Worm (Caenorhabditis elegans): Measurements from ENCODE around the gene B0524.3.

B0524.3 gene

DNA sequence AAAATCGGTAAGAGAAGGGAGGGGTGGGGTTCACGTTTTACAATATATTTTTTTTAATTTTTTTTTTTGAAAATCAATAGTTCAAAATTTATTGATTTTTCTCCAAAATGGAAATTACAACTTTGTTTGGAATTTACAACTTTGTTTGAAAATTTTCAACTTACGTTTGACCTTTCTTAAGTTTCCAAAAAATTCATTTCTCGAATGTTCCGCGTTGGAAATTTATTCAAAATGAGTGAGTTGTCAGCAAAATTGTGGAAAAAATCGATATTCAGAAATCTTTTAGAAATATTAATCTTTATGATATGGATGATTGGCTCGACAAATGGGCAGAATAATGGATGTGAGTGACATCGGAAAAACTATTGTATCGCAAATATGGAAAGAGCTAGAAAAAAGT, at the start of gene B0524.3:
TSS of gene B0524.3 (plus strand) at position 301 of the 400 bp plus-strand sequence.
- TF ChIP-seq W03F9.2 (tag; optimal IDR thresholded peaks at IDR 0.05) (no peak), him-1 (tag; optimal IDR thresholded peaks at IDR 0.05) (no peak), dao-5 (tag; optimal IDR thresholded peaks at IDR 0.05) (no peak)

DNA sequence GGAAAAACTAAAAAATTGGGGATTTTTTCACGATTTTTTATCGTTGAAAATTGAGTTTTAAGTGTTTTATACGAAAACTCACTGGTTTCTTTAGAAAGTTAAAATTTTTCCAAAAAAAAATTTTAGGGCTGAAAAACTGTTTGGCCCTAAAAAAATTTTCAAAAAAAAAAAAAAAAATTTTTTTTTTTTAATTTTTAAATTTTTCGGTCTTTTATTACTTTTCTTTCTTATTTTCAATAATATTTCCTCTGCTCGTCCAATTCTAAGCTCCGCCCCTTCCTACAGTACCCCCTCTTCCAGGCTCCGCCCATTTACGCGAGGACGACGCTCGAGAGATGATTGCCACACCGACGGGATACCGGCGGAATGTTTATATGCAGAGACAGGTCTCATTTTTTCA, 38.7 kb upstream of the B0524.3 start, which contains the start of gene pqn-82:
TSS of gene pqn-82 (plus strand) at position 301 of the 400 bp plus-strand sequence.
- TF ChIP-seq dao-5 (tag; optimal IDR thresholded peaks at IDR 0.05) (no peak), him-1 (tag; optimal IDR thresholded peaks at IDR 0.05) (no peak)

DNA sequence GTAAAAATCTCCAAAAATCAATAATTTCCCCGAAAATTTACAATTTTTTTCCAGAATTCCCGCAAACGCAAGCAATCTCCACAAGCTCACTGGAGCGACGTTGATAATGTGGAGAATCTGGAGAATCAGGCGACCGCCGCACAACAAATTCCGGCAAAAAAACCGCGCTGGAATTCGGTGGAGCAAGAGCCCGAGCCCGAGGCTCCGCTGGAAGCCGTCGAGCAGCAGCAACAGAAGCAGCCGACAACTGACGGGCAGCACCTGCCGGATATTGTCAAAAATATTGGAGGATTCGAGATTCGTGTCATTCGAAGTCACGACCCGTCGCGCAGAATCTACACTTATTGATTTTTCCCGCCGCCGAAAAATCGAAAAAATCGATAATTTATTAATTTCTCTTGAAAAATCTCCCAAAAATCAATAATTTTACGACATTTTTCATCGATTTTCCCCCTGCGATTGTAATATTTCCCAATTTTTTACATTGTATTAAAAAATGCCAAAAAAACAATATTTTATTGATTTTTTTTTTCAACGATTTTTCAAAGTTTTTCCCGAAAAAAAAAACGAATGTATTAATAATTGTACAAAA, 35.2 kb upstream of the B0524.3 start:
- no peak for TF ChIP-seq W03F9.2 (tag; optimal IDR thresholded peaks at IDR 0.05)
- no peak for TF ChIP-seq dao-5 (tag; optimal IDR thresholded peaks at IDR 0.05)
- no peak for TF ChIP-seq him-1 (tag; optimal IDR thresholded peaks at IDR 0.05)

- TF ChIP-seq dao-5 (tag; optimal IDR thresholded peaks at IDR 0.05) = no peak
- no peak for TF ChIP-seq him-1 (tag; optimal IDR thresholded peaks at IDR 0.05)
- TF ChIP-seq W03F9.2 (tag; optimal IDR thresholded peaks at IDR 0.05) = no peak
Observed at ce11 chrIII:1853944-1854343, 33.5 kb upstream of the B0524.3 start.

- TF ChIP-seq W03F9.2 (tag; optimal IDR thresholded peaks at IDR 0.05) (no peak), dao-5 (tag; optimal IDR thresholded peaks at IDR 0.05) (no peak), him-1 (tag; optimal IDR thresholded peaks at IDR 0.05) (no peak)
Observed at ce11 chrIII:1855092-1855491, 32.4 kb upstream of the B0524.3 start, which contains the start of gene hlh-33. Gene hlh-33, plus strand, starts transcription at chrIII:1855392.

- no peak for TF ChIP-seq W03F9.2 (tag; optimal IDR thresholded peaks at IDR 0.05)
- TF ChIP-seq dao-5 (tag; optimal IDR thresholded peaks at IDR 0.05) = no peak
- TF ChIP-seq him-1 (tag; optimal IDR thresholded peaks at IDR 0.05) = no peak
Observed at ce11 chrIII:1856175-1856574, 31.3 kb upstream of the B0524.3 start.

DNA sequence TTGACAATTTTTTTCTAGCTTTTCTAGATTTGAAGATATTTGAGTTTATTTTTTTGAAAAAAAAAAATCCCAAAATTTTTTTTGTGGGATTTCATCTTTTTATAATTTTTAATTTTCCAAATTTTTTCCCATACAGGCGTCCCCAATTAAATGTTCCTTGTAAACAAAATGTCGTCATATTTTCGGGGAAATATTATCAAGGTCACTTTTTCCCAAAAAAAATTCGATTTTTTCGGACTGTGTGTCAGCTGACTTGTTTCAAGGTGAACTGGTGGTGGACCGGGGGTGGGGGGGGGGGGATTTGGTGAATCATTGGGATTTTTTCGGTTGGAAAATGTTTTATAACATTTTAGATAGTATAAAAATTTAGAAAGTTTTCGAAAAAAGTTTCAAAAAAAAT, 30.8 kb upstream of the B0524.3 start:
- TF ChIP-seq dao-5 (tag; optimal IDR thresholded peaks at IDR 0.05) = no peak
- TF ChIP-seq him-1 (tag; optimal IDR thresholded peaks at IDR 0.05) = no peak
- TF ChIP-seq W03F9.2 (tag; optimal IDR thresholded peaks at IDR 0.05) = no peak

DNA sequence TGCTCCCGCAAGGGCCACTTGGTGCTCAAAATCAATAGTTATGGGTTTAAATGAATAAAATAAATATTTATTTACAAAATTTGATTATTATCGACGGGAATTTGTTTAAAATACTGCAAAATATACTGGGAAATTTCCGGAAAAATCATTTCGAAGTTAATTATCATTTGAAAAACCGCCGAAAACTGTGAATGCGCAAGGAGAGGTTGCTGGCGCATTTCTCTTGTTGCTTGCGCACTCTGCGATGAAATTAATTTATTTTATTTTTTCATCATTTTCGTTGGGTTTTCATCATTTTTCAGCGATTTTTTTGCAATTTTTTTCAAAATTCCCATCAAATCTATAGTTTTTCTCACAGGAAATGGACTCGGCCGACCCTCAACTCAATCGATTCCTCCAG, 27.9 kb upstream of the B0524.3 start, which contains the start of gene ddp-1:
TSS of gene ddp-1 (plus strand) at position 357 of the 400 bp plus-strand sequence.
- TF ChIP-seq dao-5 (tag; optimal IDR thresholded peaks at IDR 0.05) (no peak), W03F9.2 (tag; optimal IDR thresholded peaks at IDR 0.05) (peak; percentile 96), him-1 (tag; optimal IDR thresholded peaks at IDR 0.05) (peak; percentile 80)

ce11 chrIII:1860129-1860528, 27.3 kb upstream of the B0524.3 start, which contains the start of gene ttc-7:
Gene ttc-7, plus strand, starts transcription at chrIII:1860429.
- TF ChIP-seq W03F9.2 (tag; optimal IDR thresholded peaks at IDR 0.05) = no peak
- TF ChIP-seq dao-5 (tag; optimal IDR thresholded peaks at IDR 0.05) = no peak
- TF ChIP-seq him-1 (tag; optimal IDR thresholded peaks at IDR 0.05) = no peak

- TF ChIP-seq him-1 (tag; optimal IDR thresholded peaks at IDR 0.05) (no peak), W03F9.2 (tag; optimal IDR thresholded peaks at IDR 0.05) (no peak), dao-5 (tag; optimal IDR thresholded peaks at IDR 0.05) (no peak)
Observed at ce11 chrIII:1876267-1876865, 11.1 kb upstream of the B0524.3 start.

ce11 chrIII:1877189-1877588, 10.3 kb upstream of the B0524.3 start:
- TF ChIP-seq W03F9.2 (tag; optimal IDR thresholded peaks at IDR 0.05) = no peak
- TF ChIP-seq him-1 (tag; optimal IDR thresholded peaks at IDR 0.05) = no peak
- no peak for TF ChIP-seq dao-5 (tag; optimal IDR thresholded peaks at IDR 0.05)

DNA sequence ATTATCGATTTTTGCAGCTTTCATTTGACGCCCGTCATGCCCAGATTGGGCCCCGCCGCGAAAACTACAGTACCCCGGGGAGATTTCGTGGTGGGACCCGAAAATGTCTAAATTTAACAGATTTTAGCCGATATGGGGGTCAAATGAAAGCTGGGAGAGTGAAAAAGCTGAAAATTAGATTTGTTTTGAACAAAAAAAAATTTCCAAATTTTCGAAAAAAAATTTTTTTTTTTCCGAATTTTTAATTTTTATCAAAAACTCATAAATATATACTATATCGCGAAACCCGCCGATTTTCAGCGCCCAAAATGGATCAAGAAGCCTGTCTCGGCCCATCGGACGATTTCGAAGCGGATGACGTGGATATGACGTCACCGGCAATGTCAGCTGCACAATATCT, 9.4 kb upstream of the B0524.3 start, which contains the start of gene smi-1:
TSS of gene smi-1 (plus strand) at position 301 of the 400 bp plus-strand sequence.
- TF ChIP-seq W03F9.2 (tag; optimal IDR thresholded peaks at IDR 0.05) (no peak), him-1 (tag; optimal IDR thresholded peaks at IDR 0.05) (no peak), dao-5 (tag; optimal IDR thresholded peaks at IDR 0.05) (no peak)

ce11 chrIII:1878918-1879317, 8.5 kb upstream of the B0524.3 start:
- TF ChIP-seq W03F9.2 (tag; optimal IDR thresholded peaks at IDR 0.05) (no peak), him-1 (tag; optimal IDR thresholded peaks at IDR 0.05) (no peak)

- TF ChIP-seq dao-5 (tag; optimal IDR thresholded peaks at IDR 0.05) (no peak), W03F9.2 (tag; optimal IDR thresholded peaks at IDR 0.05) (no peak), him-1 (tag; optimal IDR thresholded peaks at IDR 0.05) (no peak)
Observed at ce11 chrIII:1880221-1880620, 7.2 kb upstream of the B0524.3 start.

ce11 chrIII:1882678-1883077, 4.8 kb upstream of the B0524.3 start:
- no peak for TF ChIP-seq dao-5 (tag; optimal IDR thresholded peaks at IDR 0.05)

Measured in whole organism, L4/young adult.